Worm (Caenorhabditis elegans): ENCODE measurements around the gene Y119D3B.21.

DNA sequence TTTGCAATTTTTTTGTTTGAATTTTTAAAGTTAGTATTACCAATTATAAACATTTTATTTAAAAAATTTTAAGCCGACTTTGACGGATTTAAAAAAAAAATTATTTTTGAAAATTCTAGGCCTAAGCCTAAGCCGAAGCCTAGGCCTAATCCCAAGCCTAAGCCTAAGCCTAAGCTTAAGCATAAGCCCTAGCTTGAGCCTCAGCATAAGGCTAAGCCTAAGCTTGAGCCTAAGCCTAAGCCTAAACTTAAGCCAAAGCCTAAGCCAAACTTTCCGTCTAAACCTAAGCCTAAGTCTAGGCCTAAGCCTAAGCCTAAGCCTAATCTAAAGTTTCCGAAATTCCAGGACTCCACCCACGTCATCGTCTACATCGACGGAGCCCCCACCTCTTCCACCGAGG lies 45.2 kb upstream of the Y119D3B.21 start:
- TF ChIP-seq pha-4 (GFP tag; IDR thresholded peaks at IDR 0.05) (no peak), pha-4 (tag; optimal IDR thresholded peaks at IDR 0.05) (no peak), unc-39 (tag; optimal IDR thresholded peaks at IDR 0.05) (no peak), ZK546.5 (tag; optimal IDR thresholded peaks at IDR 0.05) (no peak), mep-1 (tag; optimal IDR thresholded peaks at IDR 0.05) (no peak), R02D3.7 (tag; optimal IDR thresholded peaks at IDR 0.05) (no peak), ama-1 (optimal IDR thresholded peaks at IDR 0.05) (no peak), unc-130 (GFP tag; optimal IDR thresholded peaks at IDR 0.05) (no peak), pqm-1 (tag; optimal IDR thresholded peaks at IDR 0.05) (no peak)

Measured in whole organism, L4 larva.